Fruit fly (Drosophila melanogaster) whole organism, embryonic: ENCODE data around the gene qtc.

ENCODE experiments used
- Atf3 ChIP-seq: fragments of 200-800 bp; sonication (Bioruptor generic); optimal IDR thresholded peaks from 3 replicates; lab custom pipeline; 2016; ENCODE audit warnings: missing biosample characterization, missing genetic modification characterization
- Atf6 ChIP-seq: fragments of 200-800 bp; sonication (Bioruptor generic); IDR thresholded peaks from 2 replicates; pipeline ENCODE4 v1.3.6; 2022; ENCODE audit warnings: missing biosample characterization, missing genetic modification characterization
- BtbVII ChIP-seq: fragments of 200-800 bp; sonication (Bioruptor generic); optimal IDR thresholded peaks from 3 replicates; lab custom pipeline; 2017; ENCODE audit warnings: missing biosample characterization, mild to moderate bottlenecking, missing genetic modification characterization
- CG11093 ChIP-seq: fragments of 200-800 bp; sonication (Bioruptor generic); IDR thresholded peaks from 3 replicates; pipeline ENCODE4 v1.3.6; 2022; ENCODE audit warnings: missing biosample characterization, missing genetic modification characterization
- CG15514 ChIP-seq: fragments of 200-800 bp; sonication (Bioruptor generic); optimal IDR thresholded peaks from 3 replicates; lab custom pipeline; 2017; ENCODE audit warnings: missing biosample characterization, missing genetic modification characterization, mild to moderate bottlenecking, moderate library complexity, missing genetic modification reagents
- CG15601 ChIP-seq: fragments of 200-800 bp; sonication (Bioruptor generic); optimal IDR thresholded peaks from 3 replicates; lab custom pipeline; 2019; ENCODE audit warnings: missing biosample characterization, mild to moderate bottlenecking, missing genetic modification characterization, moderate library complexity
- CG17829 ChIP-seq: fragments of 200-800 bp; optimal IDR thresholded peaks from 2 replicates; lab custom pipeline; 2019; ENCODE audit warnings: missing biosample characterization, mild to moderate bottlenecking, missing genetic modification characterization, moderate library complexity
- CG18599 ChIP-seq: fragments of 200-800 bp; sonication (Bioruptor generic); optimal IDR thresholded peaks from 3 replicates; lab custom pipeline; 2017; ENCODE audit warnings: missing biosample characterization, missing genetic modification characterization, mild to moderate bottlenecking, moderate library complexity, missing genetic modification reagents
- CG2116 ChIP-seq: fragments of 200-800 bp; sonication (Bioruptor generic); optimal IDR thresholded peaks from 3 replicates; lab custom pipeline; 2018; ENCODE audit warnings: missing biosample characterization, mild to moderate bottlenecking, missing genetic modification characterization
- CG3163 ChIP-seq: fragments of 200-800 bp; sonication (Bioruptor generic); optimal IDR thresholded peaks from 3 replicates; lab custom pipeline; 2016; ENCODE audit warnings: missing biosample characterization, missing genetic modification characterization
- CG32532 ChIP-seq: fragments of 200-800 bp; sonication (Bioruptor generic); IDR thresholded peaks from 2 replicates; pipeline ENCODE4 v1.3.6; 2022; ENCODE audit warnings: missing biosample characterization, missing genetic modification characterization
- CG4328 ChIP-seq: fragments of 200-800 bp; sonication (Bioruptor generic); optimal IDR thresholded peaks from 3 replicates; lab custom pipeline; 2017; ENCODE audit warnings: missing biosample characterization, missing genetic modification reagents, missing genetic modification characterization
- CG4360 ChIP-seq: fragments of 200-800 bp; sonication (Bioruptor generic); IDR thresholded peaks from 2 replicates; pipeline ENCODE4 v1.3.6; 2022; ENCODE audit warnings: missing biosample characterization, missing genetic modification characterization
- CG7357 ChIP-seq: fragments of 200-800 bp; sonication (Bioruptor generic); IDR thresholded peaks from 3 replicates; pipeline ENCODE4 v1.3.6; 2022; ENCODE audit warnings: missing biosample characterization, missing genetic modification characterization
- CG8359 ChIP-seq: fragments of 200-800 bp; sonication (Bioruptor generic); optimal IDR thresholded peaks from 2 replicates; lab custom pipeline; 2017; ENCODE audit warnings: missing biosample characterization, mild to moderate bottlenecking, missing genetic modification characterization, borderline replicate concordance
- CG8388 ChIP-seq: fragments of 200-800 bp; sonication (Bioruptor generic); optimal IDR thresholded peaks from 2 replicates; lab custom pipeline; 2019; ENCODE audit warnings: missing biosample characterization, mild to moderate bottlenecking, missing genetic modification characterization, moderate library complexity
- CG9215 ChIP-seq: fragments of 200-800 bp; sonication (Bioruptor generic); IDR thresholded peaks from 2 replicates; pipeline ENCODE4 v1.3.6; 2022; ENCODE audit warnings: missing biosample characterization, missing genetic modification characterization
- CG9437 ChIP-seq: fragments of 200-800 bp; sonication (Bioruptor generic); optimal IDR thresholded peaks from 2 replicates; lab custom pipeline; 2018; ENCODE audit warnings: missing biosample characterization, mild to moderate bottlenecking, missing genetic modification characterization
- Chrac-16 ChIP-seq: fragments of 200-800 bp; sonication (Bioruptor generic); optimal IDR thresholded peaks from 3 replicates; lab custom pipeline; 2016; ENCODE audit warnings: missing biosample characterization, missing genetic modification characterization
- Hr39 ChIP-seq: fragments of >200 bp; optimal IDR thresholded peaks from 2 replicates; lab custom pipeline; 2017
- Hr51 ChIP-seq, 2 experiments: fragments of 200-800 bp; sonication (Bioruptor generic); optimal IDR thresholded peaks; 2 replicates in 1 of 2; 3 replicates in 1 of 2; lab custom pipeline; 2016 to 2018; ENCODE audit warnings: missing biosample characterization in 2 of 2, missing genetic modification characterization in 2 of 2, mild to moderate bottlenecking in 1 of 2, moderate library complexity in 1 of 2
- Kr ChIP-seq: fragments of 200-800 bp; sonication (Bioruptor generic); optimal IDR thresholded peaks from 2 replicates; lab custom pipeline; 2017; ENCODE audit warnings: missing biosample characterization, mild to moderate bottlenecking, missing genetic modification characterization
- MBD-R2 ChIP-seq: fragments of 200-800 bp; sonication (Bioruptor generic); IDR thresholded peaks from 2 replicates; pipeline ENCODE4 v1.3.6; 2022; ENCODE audit warnings: missing biosample characterization, missing genetic modification characterization
- MTF-1 ChIP-seq: fragments of 200-800 bp; sonication (Bioruptor generic); optimal IDR thresholded peaks from 2 replicates; lab custom pipeline; 2018; ENCODE audit warnings: missing biosample characterization, mild to moderate bottlenecking, missing genetic modification characterization, borderline replicate concordance
- Nf-YB ChIP-seq: fragments of 200-800 bp; sonication (Bioruptor generic); optimal IDR thresholded peaks from 3 replicates; lab custom pipeline; 2019; ENCODE audit warnings: missing biosample characterization, mild to moderate bottlenecking, missing genetic modification characterization, moderate library complexity
- Nf-YC ChIP-seq: fragments of 200-800 bp; optimal IDR thresholded peaks from 3 replicates; lab custom pipeline; 2019; ENCODE audit warnings: missing biosample characterization, mild to moderate bottlenecking, missing genetic modification characterization, moderate library complexity
- Oaz ChIP-seq: fragments of 200-800 bp; sonication (Bioruptor generic); IDR thresholded peaks from 2 replicates; pipeline ENCODE4 v1.3.6; 2022; ENCODE audit warnings: missing biosample characterization, missing genetic modification characterization
- Sox102F ChIP-seq: fragments of 200-800 bp; sonication (Bioruptor generic); optimal IDR thresholded peaks from 2 replicates; lab custom pipeline; 2018; ENCODE audit warnings: missing biosample characterization, mild to moderate bottlenecking, missing genetic modification characterization, moderate library complexity
- TFAM ChIP-seq: fragments of 200-800 bp; sonication (Bioruptor generic); optimal IDR thresholded peaks from 2 replicates; lab custom pipeline; 2017; ENCODE audit warnings: missing biosample characterization, missing genetic modification characterization, inconsistent platforms
- Taf1 ChIP-seq: fragments of 200-800 bp; sonication (Bioruptor generic); IDR thresholded peaks from 2 replicates; pipeline ENCODE4 v1.3.6; 2022; ENCODE audit warnings: missing biosample characterization, missing genetic modification characterization
- bbx ChIP-seq: fragments of 200-800 bp; sonication (Bioruptor generic); IDR thresholded peaks from 2 replicates; pipeline ENCODE4 v1.3.6; 2022; ENCODE audit warnings: missing biosample characterization, missing genetic modification characterization; ENCODE audit not compliant: partially characterized antibody
- chm ChIP-seq: fragments of 200-800 bp; sonication (Bioruptor generic); IDR thresholded peaks from 2 replicates; pipeline ENCODE4 v1.3.6; 2022; ENCODE audit warnings: missing biosample characterization, missing genetic modification characterization
- en ChIP-seq: fragments of 200-800 bp; sonication (Bioruptor generic); optimal IDR thresholded peaks from 2 replicates; lab custom pipeline; 2016; ENCODE audit warnings: missing biosample characterization, missing genetic modification characterization
- fd3F ChIP-seq: fragments of 200-800 bp; sonication (Bioruptor generic); optimal IDR thresholded peaks from 2 replicates; lab custom pipeline; 2018; ENCODE audit warnings: missing biosample characterization, mild to moderate bottlenecking, missing genetic modification characterization, moderate library complexity
- ftz-f1 ChIP-seq: fragments of 200-800 bp; sonication (Bioruptor generic); optimal IDR thresholded peaks from 2 replicates; lab custom pipeline; 2016; ENCODE audit warnings: missing biosample characterization, missing genetic modification characterization
- hbn ChIP-seq: fragments of 200-800 bp; sonication (Bioruptor generic); IDR thresholded peaks from 2 replicates; pipeline ENCODE4 v1.3.6; 2022; ENCODE audit warnings: missing biosample characterization, missing genetic modification characterization; ENCODE audit not compliant: partially characterized antibody
- inv ChIP-seq: fragments of 200-800 bp; sonication (Bioruptor generic); IDR thresholded peaks from 2 replicates; pipeline ENCODE4 v1.3.6; 2022; ENCODE audit warnings: missing biosample characterization, missing genetic modification characterization; ENCODE audit not compliant: partially characterized antibody
- jing ChIP-seq: fragments of 200-800 bp; sonication (Bioruptor generic); optimal IDR thresholded peaks from 2 replicates; lab custom pipeline; 2018; ENCODE audit warnings: missing biosample characterization, mild to moderate bottlenecking, missing genetic modification characterization
- klu ChIP-seq: fragments of 200-800 bp; sonication (Bioruptor generic); IDR thresholded peaks from 2 replicates; pipeline ENCODE4 v1.3.6; 2022; ENCODE audit warnings: missing biosample characterization, missing genetic modification characterization
- nerfin-2 ChIP-seq: fragments of 200-800 bp; sonication (Bioruptor generic); IDR thresholded peaks from 2 replicates; pipeline ENCODE4 v1.3.6; 2022; ENCODE audit warnings: missing biosample characterization, missing genetic modification characterization; ENCODE audit not compliant: partially characterized antibody
- pfk ChIP-seq: fragments of 200-800 bp; sonication (Bioruptor generic); optimal IDR thresholded peaks from 2 replicates; lab custom pipeline; 2018; ENCODE audit warnings: missing biosample characterization, mild to moderate bottlenecking, missing genetic modification characterization, moderate library complexity
- pita ChIP-seq: fragments of 200-800 bp; sonication (Bioruptor generic); optimal IDR thresholded peaks from 2 replicates; lab custom pipeline; 2017; ENCODE audit warnings: missing biosample characterization, mild to moderate bottlenecking, missing genetic modification characterization
- prd ChIP-seq, 3 experiments: fragments of >200 bp in 2 of 3; fragments of 200-800 bp in 1 of 3; sonication (Bioruptor generic) in 1 of 3; optimal IDR thresholded peaks in 2 of 3; IDR thresholded peaks in 1 of 3; 2 replicates in 2 of 3; 3 replicates in 1 of 3; pipeline versions ENCODE4 v1.3.6 to Lab custom; 2017 to 2022; ENCODE audit warnings: missing biosample characterization in 1 of 3, missing genetic modification characterization in 1 of 3
- repo ChIP-seq: fragments of 200-800 bp; sonication (Bioruptor generic); optimal IDR thresholded peaks from 2 replicates; lab custom pipeline; 2016; ENCODE audit warnings: missing biosample characterization, missing genetic modification characterization
- sd ChIP-seq: fragments of 200-800 bp; sonication (Bioruptor generic); optimal IDR thresholded peaks from 3 replicates; lab custom pipeline; 2018; ENCODE audit warnings: missing biosample characterization, mild to moderate bottlenecking, missing genetic modification characterization, moderate library complexity
- sens ChIP-seq: fragments of 200-800 bp; sonication (Bioruptor generic); peaks from one replicate; lab custom pipeline; 2016; ENCODE audit warnings: missing biosample characterization, missing genetic modification characterization
- seq ChIP-seq: fragments of 200-800 bp; sonication (Bioruptor generic); IDR thresholded peaks from 2 replicates; pipeline ENCODE4 v1.3.6; 2022; ENCODE audit warnings: missing biosample characterization, missing genetic modification characterization
- tx ChIP-seq: fragments of 200-800 bp; sonication (Bioruptor generic); optimal IDR thresholded peaks from 2 replicates; lab custom pipeline; 2016; ENCODE audit warnings: missing biosample characterization, missing genetic modification characterization

The qtc gene

dm6 chr2L:5063936-5064335, 3.3 kb downstream of the qtc start (continued):
- TF ChIP-seq Atf6: no peak
- peak in 1 of 2 experiments; percentile 34 for TF ChIP-seq Hr51 (GFP tag; optimal IDR thresholded peaks at IDR 0.05; lab: Kevin White, UChicago)
- TF ChIP-seq CG11093 (GFP tag; lab: Robert Waterston, UW): no peak
- TF ChIP-seq sd (tag; lab: Kevin White, UChicago): no peak
- peak; percentile 24 for TF ChIP-seq Nf-YC (tag; lab: Kevin White, UChicago)
- no peak for TF ChIP-seq CG15601
- TF ChIP-seq Nf-YB (GFP tag; lab: Kevin White, UChicago): no peak
- TF ChIP-seq TFAM (GFP tag; lab: Kevin White, UChicago): no peak
- TF ChIP-seq jing (GFP tag; lab: Kevin White, UChicago): no peak
- TF ChIP-seq CG17829 (tag; lab: Kevin White, UChicago): no peak
- TF ChIP-seq sens (GFP tag; lab: Kevin White, UChicago): no peak
- TF ChIP-seq Hr39 (lab: Kevin White, UChicago): no peak
- peak; percentile 97 for TF ChIP-seq pfk (GFP tag; lab: Kevin White, UChicago)
- TF ChIP-seq CG32532: peak; percentile 28; the same call in 1 of the 2 replicates
- TF ChIP-seq CG7357 (GFP tag; lab: Robert Waterston, UW): no peak
- TF ChIP-seq CG4360: no peak
- no peak for TF ChIP-seq CG2116 (GFP tag; lab: Kevin White, UChicago)
- no peak for TF ChIP-seq MTF-1 (GFP tag; lab: Kevin White, UChicago)
- TF ChIP-seq hbn: peak; percentile 33; the same call in 1 of the 2 replicates
- no peak for TF ChIP-seq CG9215 (GFP tag; lab: Robert Waterston, UW)
- peak; percentile 43; the same call in 1 of the 2 replicates for TF ChIP-seq seq (GFP tag; lab: Robert Waterston, UW)
- TF ChIP-seq CG18599 (GFP tag; lab: Kevin White, UChicago): peak; percentile 64
- no peak for TF ChIP-seq tx (GFP tag; lab: Kevin White, UChicago)
- no peak for TF ChIP-seq inv
- TF ChIP-seq CG8388 (GFP tag; lab: Kevin White, UChicago): no peak
- TF ChIP-seq, all 482 proteins: peak for 41

- TF ChIP-seq CG15514 (peak; percentile 91), fd3F (peak; percentile 55), Taf1 (GFP tag; lab: Robert Waterston, UW) (no peak), BtbVII (GFP tag; lab: Kevin White, UChicago) (peak; percentile 78), CG8359 (GFP tag; lab: Kevin White, UChicago) (peak; percentile 66), Atf3 (GFP tag; lab: Kevin White, UChicago) (no peak), MBD-R2 (GFP tag; lab: Robert Waterston, UW) (peak; percentile 67), CG9437 (peak; percentile 56), CG4328 (GFP tag; lab: Kevin White, UChicago) (peak; percentile 86), Oaz (GFP tag; lab: Robert Waterston, UW) (peak; percentile 25; the same call in 1 of the 2 replicates), Chrac-16 (peak; percentile 25), klu (GFP tag; lab: Robert Waterston, UW) (peak; percentile 33; the same call in 1 of the 2 replicates), chm (GFP tag; lab: Robert Waterston, UW) (peak; percentile 84), Sox102F (GFP tag; lab: Kevin White, UChicago) (no peak), en (peak; percentile 47), Kr (peak; percentile 35), ftz-f1 (peak; percentile 30), bbx (GFP tag; lab: Robert Waterston, UW) (peak; percentile 61; the same call in 1 of the 2 replicates), nerfin-2 (GFP tag; lab: Robert Waterston, UW) (no peak), CG3163 (peak; percentile 63), repo (GFP tag; lab: Kevin White, UChicago) (peak; percentile 86), prd (optimal IDR thresholded peaks at IDR 0.05; lab: Kevin White, UChicago) (no peak), prd (GFP tag; IDR thresholded peaks at IDR 0.05; lab: Robert Waterston, UW) (no peak; the same call in 2 of the 3 replicates), pita (GFP tag; lab: Kevin White, UChicago) (peak; percentile 83)
These were observed 10.4 kb downstream of the qtc start, which contains the start of gene RpL37A for dm6 chr2L:5070797-5071579. Gene RpL37A, plus strand, starts transcription at chr2L:5070957.
